Worm (Caenorhabditis elegans): ENCODE data around the gene unc-49.

DNA sequence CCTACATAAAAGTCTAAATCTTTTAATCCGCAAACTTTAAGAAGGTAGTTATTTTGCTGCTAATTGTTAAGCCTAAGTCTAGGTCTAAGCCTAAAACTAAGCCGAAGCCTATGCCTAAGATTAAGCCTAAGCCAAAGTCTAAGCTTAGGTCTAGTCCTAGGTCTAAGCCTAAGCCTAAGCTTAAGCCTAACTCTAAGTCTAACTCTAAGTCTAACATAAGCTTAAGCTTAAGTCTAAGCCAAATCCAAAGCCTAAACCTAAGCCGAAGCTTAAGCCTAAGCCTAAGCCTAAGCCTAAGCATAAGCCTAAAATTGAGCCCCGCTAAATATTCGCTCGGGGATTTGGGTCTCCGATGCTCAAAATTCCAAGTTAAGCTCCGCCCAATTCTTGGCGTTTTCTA lies 657 bp downstream of the unc-49 start:
- TF ChIP-seq pha-4 (tag; optimal IDR thresholded peaks at IDR 0.05) (no peak), nhr-76 (tag; optimal IDR thresholded peaks at IDR 0.05) (no peak), ztf-11 (tag; optimal IDR thresholded peaks at IDR 0.05) (no peak), blmp-1 (tag; optimal IDR thresholded peaks at IDR 0.05) (no peak), elt-3 (tag; optimal IDR thresholded peaks at IDR 0.05) (no peak), snpc-4 (tag; optimal IDR thresholded peaks at IDR 0.05) (no peak), tbx-8 (GFP tag; optimal IDR thresholded peaks at IDR 0.05) (no peak), bed-3 (GFP tag; optimal IDR thresholded peaks at IDR 0.05) (no peak), ces-1 (GFP tag; optimal IDR thresholded peaks at IDR 0.05) (no peak), M03D4.4 (tag; optimal IDR thresholded peaks at IDR 0.05) (no peak)
